Fruit fly (Drosophila melanogaster) whole organism, embryonic: ENCODE data around the gene CG31800.

Experiments used
- Ada2b ChIP-seq: fragments of 200-800 bp; sonication (Bioruptor generic); IDR thresholded peaks from 2 replicates; pipeline ENCODE4 v1.3.6; 2022; ENCODE audit warnings: missing biosample characterization, missing genetic modification characterization
- Bgb ChIP-seq: fragments of 200-800 bp; sonication (Bioruptor generic); IDR thresholded peaks from 2 replicates; pipeline ENCODE4 v1.3.6; 2022; ENCODE audit warnings: missing biosample characterization, missing genetic modification characterization; ENCODE audit not compliant: partially characterized antibody
- Blimp-1 ChIP-seq: fragments of 200-800 bp; sonication (Bioruptor generic); optimal IDR thresholded peaks from 3 replicates; lab custom pipeline; 2018; ENCODE audit warnings: missing biosample characterization, missing genetic modification characterization, mild to moderate bottlenecking, moderate library complexity, missing genetic modification reagents
- CG10147 ChIP-seq: fragments of 200-800 bp; sonication (Bioruptor generic); optimal IDR thresholded peaks from 2 replicates; lab custom pipeline; 2019; ENCODE audit warnings: missing biosample characterization, mild to moderate bottlenecking, missing genetic modification characterization, moderate library complexity
- CG11085 ChIP-seq: fragments of 200-800 bp; sonication (Bioruptor generic); IDR thresholded peaks from 2 replicates; pipeline ENCODE4 v1.3.6; 2022; ENCODE audit warnings: missing biosample characterization, missing genetic modification characterization
- CG14014 ChIP-seq: fragments of 200-800 bp; sonication (Bioruptor generic); IDR thresholded peaks from 2 replicates; pipeline ENCODE4 v1.3.6; 2022; ENCODE audit warnings: missing biosample characterization, missing genetic modification characterization
- CG1647 ChIP-seq: fragments of 200-800 bp; sonication (Bioruptor generic); optimal IDR thresholded peaks from 3 replicates; lab custom pipeline; 2016; ENCODE audit warnings: missing biosample characterization, missing genetic modification characterization
- CG17802 ChIP-seq: fragments of 200-800 bp; sonication (Bioruptor generic); optimal IDR thresholded peaks from 2 replicates; lab custom pipeline; 2018; ENCODE audit warnings: missing biosample characterization, mild to moderate bottlenecking, missing genetic modification characterization, moderate library complexity
- CG17829 ChIP-seq: fragments of 200-800 bp; optimal IDR thresholded peaks from 2 replicates; lab custom pipeline; 2019; ENCODE audit warnings: missing biosample characterization, mild to moderate bottlenecking, missing genetic modification characterization, moderate library complexity
- CG1792 ChIP-seq: fragments of 200-800 bp; sonication (Bioruptor generic); optimal IDR thresholded peaks from 2 replicates; lab custom pipeline; 2016; ENCODE audit warnings: missing biosample characterization, missing genetic modification characterization
- CG2116 ChIP-seq: fragments of 200-800 bp; sonication (Bioruptor generic); optimal IDR thresholded peaks from 3 replicates; lab custom pipeline; 2018; ENCODE audit warnings: missing biosample characterization, mild to moderate bottlenecking, missing genetic modification characterization
- CG2202 ChIP-seq: fragments of 200-800 bp; sonication (Bioruptor generic); optimal IDR thresholded peaks from 2 replicates; lab custom pipeline; 2018; ENCODE audit warnings: missing biosample characterization, mild to moderate bottlenecking, missing genetic modification characterization
- CG30431 ChIP-seq: fragments of 200-800 bp; sonication (Bioruptor generic); optimal IDR thresholded peaks from 2 replicates; lab custom pipeline; 2017; ENCODE audit warnings: missing biosample characterization, missing genetic modification characterization
- CG3407 ChIP-seq: fragments of 200-800 bp; sonication (Bioruptor generic); optimal IDR thresholded peaks from 2 replicates; lab custom pipeline; 2018; ENCODE audit warnings: missing biosample characterization, mild to moderate bottlenecking, missing genetic modification characterization
- CG3847 ChIP-seq: fragments of 200-800 bp; sonication (Bioruptor generic); IDR thresholded peaks from 2 replicates; pipeline ENCODE4 v1.3.6; 2022; ENCODE audit warnings: missing biosample characterization, missing genetic modification characterization
- CG4617 ChIP-seq: fragments of 200-800 bp; sonication (Bioruptor generic); optimal IDR thresholded peaks from 3 replicates; lab custom pipeline; 2016; ENCODE audit warnings: missing biosample characterization, missing genetic modification characterization, borderline replicate concordance
- CG6813 ChIP-seq: fragments of 200-800 bp; sonication (Bioruptor generic); optimal IDR thresholded peaks from 2 replicates; lab custom pipeline; 2017; ENCODE audit warnings: missing biosample characterization, missing genetic modification characterization, mild to moderate bottlenecking, moderate library complexity, missing genetic modification reagents
- CG8089 ChIP-seq: fragments of 200-800 bp; sonication (Bioruptor generic); optimal IDR thresholded peaks from 3 replicates; lab custom pipeline; 2016; ENCODE audit warnings: missing biosample characterization, missing genetic modification characterization
- CG9215 ChIP-seq: fragments of 200-800 bp; sonication (Bioruptor generic); IDR thresholded peaks from 2 replicates; pipeline ENCODE4 v1.3.6; 2022; ENCODE audit warnings: missing biosample characterization, missing genetic modification characterization
- D19A ChIP-seq: fragments of 200-800 bp; optimal IDR thresholded peaks from 3 replicates; lab custom pipeline; 2019; ENCODE audit warnings: missing biosample characterization, mild to moderate bottlenecking, missing genetic modification characterization, moderate library complexity
- Dbx ChIP-seq: fragments of 200-800 bp; sonication (Bioruptor generic); IDR thresholded peaks from 3 replicates; pipeline ENCODE4 v1.3.6; 2022; ENCODE audit warnings: missing biosample characterization, missing genetic modification characterization
- Dip2 ChIP-seq: fragments of 200-800 bp; sonication (Bioruptor generic); IDR thresholded peaks from 2 replicates; pipeline ENCODE4 v1.3.6; 2022; ENCODE audit warnings: missing biosample characterization, missing genetic modification characterization
- Dref ChIP-seq: fragments of 200-800 bp; sonication (Bioruptor generic); IDR thresholded peaks from 2 replicates; pipeline ENCODE4 v1.3.6; 2022; ENCODE audit warnings: missing biosample characterization, missing genetic modification characterization
- Ets65A ChIP-seq: fragments of 200-800 bp; sonication (Bioruptor generic); peaks from one replicate; lab custom pipeline; 2016; ENCODE audit warnings: missing biosample characterization, missing genetic modification characterization
- Fer2 ChIP-seq: fragments of 200-800 bp; sonication (Bioruptor generic); optimal IDR thresholded peaks from 2 replicates; lab custom pipeline; 2018; ENCODE audit warnings: missing biosample characterization, mild to moderate bottlenecking, missing genetic modification characterization, moderate library complexity
- Hey ChIP-seq: fragments of 200-800 bp; sonication (Bioruptor generic); optimal IDR thresholded peaks from 3 replicates; lab custom pipeline; 2018; ENCODE audit warnings: missing biosample characterization, mild to moderate bottlenecking, missing genetic modification characterization
- Jarid2 ChIP-seq: fragments of 200-800 bp; sonication (Bioruptor generic); optimal IDR thresholded peaks from 3 replicates; lab custom pipeline; 2017; ENCODE audit warnings: mild to moderate bottlenecking, missing biosample characterization, missing genetic modification reagents, missing genetic modification characterization
- Max ChIP-seq: fragments of 200-800 bp; sonication (Bioruptor generic); optimal IDR thresholded peaks from 2 replicates; lab custom pipeline; 2016; ENCODE audit warnings: missing biosample characterization, mild to moderate bottlenecking, missing genetic modification characterization
- Six4 ChIP-seq: fragments of 200-800 bp; sonication (Bioruptor generic); optimal IDR thresholded peaks from 2 replicates; lab custom pipeline; 2016; ENCODE audit warnings: missing biosample characterization, missing genetic modification characterization
- Taf1 ChIP-seq: fragments of 200-800 bp; sonication (Bioruptor generic); IDR thresholded peaks from 2 replicates; pipeline ENCODE4 v1.3.6; 2022; ENCODE audit warnings: missing biosample characterization, missing genetic modification characterization
- amos ChIP-seq: fragments of 200-800 bp; sonication (Bioruptor generic); IDR thresholded peaks from 2 replicates; pipeline ENCODE4 v1.3.6; 2022; ENCODE audit warnings: missing biosample characterization, missing genetic modification characterization; ENCODE audit not compliant: partially characterized antibody
- ara ChIP-seq: fragments of 200-800 bp; sonication (Bioruptor generic); IDR thresholded peaks from 2 replicates; pipeline ENCODE4 v1.3.6; 2022; ENCODE audit warnings: missing biosample characterization, missing genetic modification characterization
- crc ChIP-seq: fragments of 200-800 bp; sonication (Bioruptor generic); optimal IDR thresholded peaks from 2 replicates; lab custom pipeline; 2016; ENCODE audit warnings: missing biosample characterization, missing genetic modification characterization
- danr ChIP-seq: fragments of 200-800 bp; sonication (Bioruptor generic); IDR thresholded peaks from 2 replicates; pipeline ENCODE4 v1.3.6; 2022; ENCODE audit warnings: missing biosample characterization, missing genetic modification characterization
- dm ChIP-seq: fragments of 200-800 bp; sonication (Bioruptor generic); optimal IDR thresholded peaks from 3 replicates; lab custom pipeline; 2016; ENCODE audit warnings: missing biosample characterization, missing genetic modification characterization
- emc ChIP-seq: fragments of 200-800 bp; sonication (Bioruptor generic); optimal IDR thresholded peaks from 2 replicates; lab custom pipeline; 2016; ENCODE audit warnings: missing biosample characterization, missing genetic modification characterization
- fu2 ChIP-seq: fragments of 200-800 bp; sonication (Bioruptor generic); optimal IDR thresholded peaks from 2 replicates; lab custom pipeline; 2016; ENCODE audit warnings: missing biosample characterization, missing genetic modification characterization
- ham ChIP-seq: fragments of 200-800 bp; sonication (Bioruptor generic); IDR thresholded peaks from 2 replicates; pipeline ENCODE4 v1.3.6; 2022; ENCODE audit warnings: missing biosample characterization, missing genetic modification characterization
- hb ChIP-seq: fragments of 200-800 bp; sonication (Bioruptor generic); IDR thresholded peaks from 3 replicates; pipeline ENCODE4 v1.3.6; 2022; ENCODE audit warnings: missing biosample characterization, missing genetic modification characterization; ENCODE audit not compliant: partially characterized antibody
- inv ChIP-seq: fragments of 200-800 bp; sonication (Bioruptor generic); IDR thresholded peaks from 2 replicates; pipeline ENCODE4 v1.3.6; 2022; ENCODE audit warnings: missing biosample characterization, missing genetic modification characterization; ENCODE audit not compliant: partially characterized antibody
- ken ChIP-seq: fragments of 200-800 bp; sonication (Bioruptor generic); IDR thresholded peaks from 3 replicates; pipeline ENCODE4 v1.3.6; 2022; ENCODE audit warnings: missing biosample characterization, missing genetic modification characterization
- kni ChIP-seq: fragments of 200-800 bp; sonication (Bioruptor generic); optimal IDR thresholded peaks from 3 replicates; lab custom pipeline; 2017; ENCODE audit warnings: mild to moderate bottlenecking, missing biosample characterization, missing genetic modification reagents, missing genetic modification characterization
- lilli ChIP-seq: fragments of 200-800 bp; sonication (Bioruptor generic); optimal IDR thresholded peaks from 3 replicates; lab custom pipeline; 2016; ENCODE audit warnings: missing biosample characterization, missing genetic modification characterization
- lov ChIP-seq, 2 experiments: fragments of 200-800 bp in 1 of 2; fragments of >200 bp in 1 of 2; sonication (Bioruptor generic) in 1 of 2; IDR thresholded peaks in 1 of 2; optimal IDR thresholded peaks in 1 of 2; 2 replicates in 1 of 2; 3 replicates in 1 of 2; pipeline versions ENCODE4 v1.3.6 to Lab custom; 2017 to 2022; ENCODE audit warnings: missing biosample characterization in 1 of 2, missing genetic modification characterization in 1 of 2
- nerfin-2 ChIP-seq: fragments of 200-800 bp; sonication (Bioruptor generic); IDR thresholded peaks from 2 replicates; pipeline ENCODE4 v1.3.6; 2022; ENCODE audit warnings: missing biosample characterization, missing genetic modification characterization; ENCODE audit not compliant: partially characterized antibody
- pfk ChIP-seq: fragments of 200-800 bp; sonication (Bioruptor generic); optimal IDR thresholded peaks from 2 replicates; lab custom pipeline; 2018; ENCODE audit warnings: missing biosample characterization, mild to moderate bottlenecking, missing genetic modification characterization, moderate library complexity
- pum ChIP-seq: fragments of 200-800 bp; sonication (Bioruptor generic); optimal IDR thresholded peaks from 2 replicates; lab custom pipeline; 2016; ENCODE audit warnings: missing biosample characterization, missing genetic modification characterization
- pzg ChIP-seq: fragments of 200-800 bp; sonication (Bioruptor generic); optimal IDR thresholded peaks from 3 replicates; lab custom pipeline; 2018; ENCODE audit warnings: missing biosample characterization, mild to moderate bottlenecking, missing genetic modification characterization, moderate library complexity
- stc ChIP-seq: fragments of 200-800 bp; sonication (Bioruptor generic); IDR thresholded peaks from 2 replicates; pipeline ENCODE4 v1.3.6; 2022; ENCODE audit warnings: missing biosample characterization, missing genetic modification characterization
- toy ChIP-seq: fragments of 200-800 bp; sonication (Bioruptor generic); IDR thresholded peaks from 2 replicates; pipeline ENCODE4 v1.3.6; 2022; ENCODE audit warnings: missing biosample characterization, missing genetic modification characterization
- wor ChIP-seq: fragments of 200-800 bp; sonication (Bioruptor generic); IDR thresholded peaks from 2 replicates; pipeline ENCODE4 v1.3.6; 2022; ENCODE audit warnings: missing biosample characterization, missing genetic modification characterization
- zf30C ChIP-seq: fragments of 200-800 bp; sonication (Bioruptor generic); optimal IDR thresholded peaks from 3 replicates; lab custom pipeline; 2018; ENCODE audit warnings: missing biosample characterization, mild to moderate bottlenecking, missing genetic modification characterization

Gene CG31800

DNA sequence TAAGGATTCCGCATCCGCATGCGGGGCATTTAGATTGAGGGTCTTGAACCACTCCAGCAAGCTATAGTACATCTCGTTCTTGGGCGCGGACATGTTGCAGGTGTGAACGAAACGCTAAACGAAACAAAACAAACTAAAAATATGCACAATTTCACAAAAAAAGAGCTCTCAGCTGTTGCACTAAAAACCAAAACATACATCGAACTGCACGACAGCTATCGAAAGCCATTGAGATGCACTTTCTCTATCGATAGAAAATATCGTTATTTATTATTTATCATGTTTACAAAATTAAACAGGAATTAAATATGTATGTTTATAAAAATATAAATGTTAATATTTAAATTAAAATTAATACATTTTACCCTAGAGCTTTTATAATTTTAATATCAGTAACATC, 1.1 kb downstream of the CG31800 start, which contains the start of gene hook (continued):
- TF ChIP-seq Dbx (GFP tag; lab: Robert Waterston, UW) (no peak), CG17829 (tag; lab: Kevin White, UChicago) (no peak), crc (GFP tag; lab: Kevin White, UChicago) (no peak), CG2116 (peak; percentile 60), Taf1 (GFP tag; lab: Robert Waterston, UW) (no peak), CG4617 (GFP tag; lab: Kevin White, UChicago) (peak; percentile 22), amos (peak; percentile 75), Hey (tag; lab: Kevin White, UChicago) (no peak), pfk (GFP tag; lab: Kevin White, UChicago) (no peak), ham (no peak), lilli (GFP tag; lab: Kevin White, UChicago) (no peak), CG8089 (GFP tag; lab: Kevin White, UChicago) (no peak), Jarid2 (GFP tag; lab: Kevin White, UChicago) (no peak), CG1792 (GFP tag; lab: Kevin White, UChicago) (no peak), Dip2 (GFP tag; lab: Robert Waterston, UW) (no peak), CG3407 (GFP tag; lab: Kevin White, UChicago) (no peak), Max (GFP tag; lab: Kevin White, UChicago) (no peak), CG6813 (GFP tag; lab: Kevin White, UChicago) (no peak), Bgb (GFP tag; lab: Robert Waterston, UW) (peak; percentile 76), pzg (GFP tag; lab: Kevin White, UChicago) (peak; percentile 23), CG17802 (tag; lab: Kevin White, UChicago) (no peak), CG2202 (tag; lab: Kevin White, UChicago) (no peak), fu2 (no peak), ara (GFP tag; lab: Robert Waterston, UW) (no peak), Six4 (GFP tag; lab: Kevin White, UChicago) (no peak), Dref (GFP tag; lab: Robert Waterston, UW) (peak; percentile 69), wor (GFP tag; lab: Robert Waterston, UW) (no peak), CG3847 (GFP tag; lab: Robert Waterston, UW) (no peak), lov (optimal IDR thresholded peaks at IDR 0.05; lab: Kevin White, UChicago) (no peak), lov (GFP tag; IDR thresholded peaks at IDR 0.05; lab: Robert Waterston, UW) (no peak), nerfin-2 (GFP tag; lab: Robert Waterston, UW) (no peak), CG1647 (GFP tag; lab: Kevin White, UChicago) (no peak), Blimp-1 (GFP tag; lab: Kevin White, UChicago) (no peak), ken (GFP tag; lab: Robert Waterston, UW) (no peak), emc (GFP tag; lab: Kevin White, UChicago) (no peak), stc (GFP tag; lab: Robert Waterston, UW) (no peak), CG30431 (GFP tag; lab: Kevin White, UChicago) (no peak), toy (no peak), danr (GFP tag; lab: Robert Waterston, UW) (no peak), kni (GFP tag; lab: Kevin White, UChicago) (no peak), hb (GFP tag; lab: Robert Waterston, UW) (peak; percentile 67; the same call in 2 of the 3 replicates), CG14014 (GFP tag; lab: Robert Waterston, UW) (no peak), CG9215 (GFP tag; lab: Robert Waterston, UW) (no peak), pum (no peak), CG10147 (GFP tag; lab: Kevin White, UChicago) (no peak), inv (GFP tag; lab: Robert Waterston, UW) (peak; percentile 67), D19A (tag; lab: Kevin White, UChicago) (no peak), dm (no peak), CG11085 (GFP tag; lab: Robert Waterston, UW) (no peak), Ada2b (GFP tag; lab: Robert Waterston, UW) (no peak), Fer2 (no peak), Ets65A (GFP tag; lab: Kevin White, UChicago) (no peak), zf30C (GFP tag; lab: Kevin White, UChicago) (no peak)
